Fruit fly (Drosophila melanogaster) whole organism, prepupa: ENCODE measurements around the gene Blos3.
A peak's percentile ranks its signal among the peaks of the same experiment; 100 is the strongest.

Source experiments
- Blimp-1 ChIP-seq: fragments of 200-800 bp; sonication (Bioruptor generic); optimal IDR thresholded peaks from 3 replicates; lab custom pipeline; 2017; ENCODE audit warnings: missing biosample characterization, missing genetic modification characterization, mild to moderate bottlenecking, moderate library complexity, missing genetic modification reagents
- CG10631 ChIP-seq: fragments of 200-800 bp; sonication (Bioruptor generic); optimal IDR thresholded peaks from 2 replicates; lab custom pipeline; 2016; ENCODE audit warnings: missing biosample characterization, missing genetic modification characterization
- CG10669 ChIP-seq: fragments of 200-800 bp; sonication (Bioruptor generic); optimal IDR thresholded peaks from 3 replicates; lab custom pipeline; 2018; ENCODE audit warnings: missing biosample characterization, mild to moderate bottlenecking, missing genetic modification characterization, moderate library complexity
- CG11294 ChIP-seq: fragments of 200-800 bp; sonication (Bioruptor generic); IDR thresholded peaks from 2 replicates; pipeline ENCODE4 v1.3.6; 2022; ENCODE audit warnings: missing biosample characterization, missing genetic modification characterization
- CG15336 ChIP-seq: fragments of 200-800 bp; sonication (Bioruptor generic); IDR thresholded peaks from 2 replicates; pipeline ENCODE4 v1.3.6; 2022; ENCODE audit warnings: missing biosample characterization, missing genetic modification characterization
- CG16779 ChIP-seq: fragments of 200-800 bp; sonication (Bioruptor generic); optimal IDR thresholded peaks from 3 replicates; lab custom pipeline; 2017; ENCODE audit warnings: missing biosample characterization, mild to moderate bottlenecking, missing genetic modification characterization
- CG3032 ChIP-seq: fragments of 200-800 bp; optimal IDR thresholded peaks from 2 replicates; lab custom pipeline; 2019; ENCODE audit warnings: missing biosample characterization, mild to moderate bottlenecking, missing genetic modification characterization, moderate library complexity
- CG32006 ChIP-seq: fragments of 200-800 bp; sonication (Bioruptor generic); optimal IDR thresholded peaks from 3 replicates; lab custom pipeline; 2017; ENCODE audit warnings: missing biosample characterization, mild to moderate bottlenecking, missing genetic modification characterization
- CG34406 ChIP-seq: fragments of 200-800 bp; sonication (Bioruptor generic); optimal IDR thresholded peaks from 3 replicates; lab custom pipeline; 2016; ENCODE audit warnings: missing biosample characterization, missing genetic modification characterization
- CG3919 ChIP-seq: fragments of 200-800 bp; sonication (Bioruptor generic); optimal IDR thresholded peaks from 3 replicates; lab custom pipeline; 2016; ENCODE audit warnings: missing biosample characterization, missing genetic modification characterization
- CG4318 ChIP-seq: fragments of 200-800 bp; sonication (Bioruptor generic); optimal IDR thresholded peaks from 3 replicates; lab custom pipeline; 2017; ENCODE audit warnings: missing biosample characterization, mild to moderate bottlenecking, missing genetic modification characterization
- CG6163 ChIP-seq: fragments of 200-800 bp; sonication (Bioruptor generic); IDR thresholded peaks from 3 replicates; pipeline ENCODE4 v1.3.6; 2022; ENCODE audit warnings: missing biosample characterization, missing genetic modification characterization
- CG6276 ChIP-seq: fragments of 200-800 bp; sonication (Bioruptor generic); optimal IDR thresholded peaks from 2 replicates; lab custom pipeline; 2017; ENCODE audit warnings: missing biosample characterization, mild to moderate bottlenecking, missing genetic modification characterization
- CG6792 ChIP-seq: fragments of 200-800 bp; sonication (Bioruptor generic); optimal IDR thresholded peaks from 3 replicates; lab custom pipeline; 2016; ENCODE audit warnings: missing biosample characterization, missing genetic modification characterization
- CG6808 ChIP-seq: fragments of 200-800 bp; sonication (Bioruptor generic); optimal IDR thresholded peaks from 3 replicates; lab custom pipeline; 2017; ENCODE audit warnings: missing biosample characterization, missing genetic modification characterization, mild to moderate bottlenecking, moderate library complexity, missing genetic modification reagents
- CG6854 ChIP-seq: fragments of 200-800 bp; sonication (Bioruptor generic); optimal IDR thresholded peaks from 2 replicates; lab custom pipeline; 2017; ENCODE audit warnings: missing biosample characterization, mild to moderate bottlenecking, missing genetic modification characterization
- CG8319 ChIP-seq: fragments of 200-800 bp; sonication (Bioruptor generic); optimal IDR thresholded peaks from 3 replicates; lab custom pipeline; 2016; ENCODE audit warnings: missing biosample characterization, missing genetic modification characterization
- CG8632 ChIP-seq: fragments of 200-800 bp; sonication (Bioruptor generic); optimal IDR thresholded peaks from 3 replicates; lab custom pipeline; 2016; ENCODE audit warnings: missing biosample characterization, missing genetic modification characterization
- CG9139 ChIP-seq: fragments of 200-800 bp; sonication (Bioruptor generic); optimal IDR thresholded peaks from 3 replicates; lab custom pipeline; 2017; ENCODE audit warnings: missing biosample characterization, mild to moderate bottlenecking, missing genetic modification characterization
- Eip75B ChIP-seq: fragments of 200-800 bp; sonication (Bioruptor generic); optimal IDR thresholded peaks from 3 replicates; lab custom pipeline; 2016; ENCODE audit warnings: missing biosample characterization, missing genetic modification characterization
- Eip78C ChIP-seq: fragments of 200-800 bp; sonication (Bioruptor generic); peaks from one replicate; lab custom pipeline; 2016; ENCODE audit warnings: missing biosample characterization, missing genetic modification characterization
- Eip93F ChIP-seq: fragments of 200-800 bp; sonication (Bioruptor generic); optimal IDR thresholded peaks from 2 replicates; lab custom pipeline; 2016; ENCODE audit warnings: missing biosample characterization, mild to moderate bottlenecking, missing genetic modification characterization
- Ets21C ChIP-seq: fragments of 200-800 bp; sonication (Bioruptor generic); optimal IDR thresholded peaks from 3 replicates; lab custom pipeline; 2016; ENCODE audit warnings: missing biosample characterization, missing genetic modification characterization
- Hr38 ChIP-seq: sonication (Bioruptor generic); optimal IDR thresholded peaks from 2 replicates; lab custom pipeline; 2016; ENCODE audit warnings: missing biosample characterization, missing genetic modification characterization
- Hr39 ChIP-seq: fragments of 200-800 bp; sonication (Bioruptor generic); optimal IDR thresholded peaks from 2 replicates; lab custom pipeline; 2016; ENCODE audit warnings: missing biosample characterization, missing genetic modification characterization
- Hr4 ChIP-seq: fragments of 200-800 bp; sonication (Bioruptor generic); optimal IDR thresholded peaks from 3 replicates; lab custom pipeline; 2016; ENCODE audit warnings: missing biosample characterization, missing genetic modification characterization
- Lpt ChIP-seq: fragments of 200-800 bp; sonication (Bioruptor generic); optimal IDR thresholded peaks from 3 replicates; lab custom pipeline; 2016; ENCODE audit warnings: missing biosample characterization, missing genetic modification characterization
- Sox102F ChIP-seq: fragments of 200-800 bp; sonication (Bioruptor generic); optimal IDR thresholded peaks from 2 replicates; lab custom pipeline; 2016; ENCODE audit warnings: missing biosample characterization, mild to moderate bottlenecking, missing genetic modification characterization
- Sox14 ChIP-seq: fragments of 200-800 bp; sonication (Bioruptor generic); optimal IDR thresholded peaks from 3 replicates; lab custom pipeline; 2016; ENCODE audit warnings: missing biosample characterization, missing genetic modification characterization
- acj6 ChIP-seq: fragments of 200-800 bp; sonication (Bioruptor generic); optimal IDR thresholded peaks from 3 replicates; lab custom pipeline; 2016; ENCODE audit warnings: missing biosample characterization, missing genetic modification characterization
- cyc ChIP-seq: fragments of 200-800 bp; sonication (Bioruptor generic); optimal IDR thresholded peaks from 3 replicates; lab custom pipeline; 2016; ENCODE audit warnings: missing biosample characterization, missing genetic modification characterization
- dac ChIP-seq: fragments of 200-800 bp; sonication (Bioruptor generic); optimal IDR thresholded peaks from 2 replicates; lab custom pipeline; 2017; ENCODE audit warnings: missing biosample characterization, mild to moderate bottlenecking, missing genetic modification characterization
- dsx ChIP-seq: fragments of 200-800 bp; optimal IDR thresholded peaks from 3 replicates; lab custom pipeline; 2019; ENCODE audit warnings: missing biosample characterization, mild to moderate bottlenecking, missing genetic modification characterization, moderate library complexity; ENCODE audit not compliant: poor library complexity, severe bottlenecking
- eg ChIP-seq: fragments of 200-800 bp; sonication (Bioruptor generic); IDR thresholded peaks from 3 replicates; pipeline ENCODE4 v1.3.6; 2022; ENCODE audit warnings: missing biosample characterization, missing genetic modification characterization
- esn ChIP-seq: fragments of 200-800 bp; sonication (Bioruptor generic); optimal IDR thresholded peaks from 2 replicates; lab custom pipeline; 2016; ENCODE audit warnings: missing biosample characterization, mild to moderate bottlenecking, missing genetic modification characterization, moderate library complexity
- fd85E ChIP-seq: fragments of 200-800 bp; sonication (Bioruptor generic); optimal IDR thresholded peaks from 3 replicates; lab custom pipeline; 2016; ENCODE audit warnings: missing biosample characterization, missing genetic modification characterization
- lz ChIP-seq: fragments of 200-800 bp; sonication (Bioruptor generic); optimal IDR thresholded peaks from 3 replicates; lab custom pipeline; 2016; ENCODE audit warnings: missing biosample characterization, missing genetic modification characterization
- pdm3 ChIP-seq: fragments of 200-800 bp; sonication (Bioruptor generic); optimal IDR thresholded peaks from 3 replicates; lab custom pipeline; 2016; ENCODE audit warnings: missing biosample characterization, missing genetic modification characterization
- salr ChIP-seq, 2 experiments: fragments of 200-800 bp; sonication (Bioruptor generic); optimal IDR thresholded peaks; 3 replicates each; lab custom pipeline; 2016 to 2018; ENCODE audit warnings: missing biosample characterization in 2 of 2, missing genetic modification characterization in 2 of 2, mild to moderate bottlenecking in 1 of 2
- vri ChIP-seq: fragments of 200-800 bp; sonication (Bioruptor generic); optimal IDR thresholded peaks from 3 replicates; lab custom pipeline; 2016; ENCODE audit warnings: missing biosample characterization, mild to moderate bottlenecking, missing genetic modification characterization

Gene Blos3

dm6 chr3L:18870027-18870426, at the start of gene Blos3 (continued):
- no peak for TF ChIP-seq Hr38 (GFP tag; lab: Kevin White, UChicago)
- TF ChIP-seq CG6163 (GFP tag; lab: Robert Waterston, UW) = no peak; the same call in 2 of the 3 replicates

dm6 chr3L:18820638-18821382, 49.2 kb upstream of the Blos3 start, which contains the start of the genes CG14073 and HipHop:
Gene CG14073 (minus strand): TSS chr3L:18820675.
Gene HipHop (plus strand): TSS chr3L:18821171.
- TF ChIP-seq Eip78C (GFP tag; lab: Kevin White, UChicago) (peak; percentile 1), dac (GFP tag; lab: Kevin White, UChicago) (no peak)

dm6 chr3L:18822049-18822448, 48.0 kb upstream of the Blos3 start:
- TF ChIP-seq Sox14 (GFP tag; lab: Kevin White, UChicago) = no peak
- TF ChIP-seq acj6 = no peak
- no peak for TF ChIP-seq Lpt (GFP tag; lab: Kevin White, UChicago)
- no peak for TF ChIP-seq salr (GFP tag; optimal IDR thresholded peaks at IDR 0.05; lab: Kevin White, UChicago)
- TF ChIP-seq Sox102F (GFP tag; lab: Kevin White, UChicago) = no peak
- TF ChIP-seq pdm3 (GFP tag; lab: Kevin White, UChicago) = no peak
- TF ChIP-seq Hr4 (GFP tag; lab: Kevin White, UChicago) = no peak
- TF ChIP-seq CG6163 (GFP tag; lab: Robert Waterston, UW) = no peak
- TF ChIP-seq eg (GFP tag; lab: Robert Waterston, UW) = no peak
- no peak for TF ChIP-seq CG6276 (GFP tag; lab: Kevin White, UChicago)
- no peak for TF ChIP-seq Blimp-1
- no peak for TF ChIP-seq CG32006 (GFP tag; lab: Kevin White, UChicago)
- TF ChIP-seq CG4318 = no peak
- TF ChIP-seq Hr39 (GFP tag; lab: Kevin White, UChicago) = no peak
- no peak for TF ChIP-seq CG9139 (GFP tag; lab: Kevin White, UChicago)

- TF ChIP-seq Blimp-1 (peak; percentile 92), Hr4 (GFP tag; lab: Kevin White, UChicago) (peak; percentile 86), dsx (peak; percentile 99), CG32006 (GFP tag; lab: Kevin White, UChicago) (peak; percentile 92), Ets21C (peak; percentile 14), CG6808 (GFP tag; lab: Kevin White, UChicago) (peak; percentile 99), Eip78C (GFP tag; lab: Kevin White, UChicago) (peak; percentile 98), vri (GFP tag; lab: Kevin White, UChicago) (peak; percentile 99), CG6854 (GFP tag; lab: Kevin White, UChicago) (peak; percentile 100), CG11294 (GFP tag; lab: Robert Waterston, UW) (peak; percentile 88; the same call in 1 of the 2 replicates), CG3032 (tag; lab: Kevin White, UChicago) (peak; percentile 99), eg (GFP tag; lab: Robert Waterston, UW) (peak; percentile 100), CG4318 (no peak), Eip75B (GFP tag; lab: Kevin White, UChicago) (peak; percentile 97), CG10631 (GFP tag; lab: Kevin White, UChicago) (peak; percentile 74), esn (GFP tag; lab: Kevin White, UChicago) (peak; percentile 84), CG6792 (GFP tag; lab: Kevin White, UChicago) (peak; percentile 94), pdm3 (GFP tag; lab: Kevin White, UChicago) (peak; percentile 96), fd85E (GFP tag; lab: Kevin White, UChicago) (peak; percentile 95), CG34406 (peak; percentile 98), CG15336 (GFP tag; lab: Robert Waterston, UW) (peak; percentile 99), cyc (GFP tag; lab: Kevin White, UChicago) (peak; percentile 67), Hr38 (GFP tag; lab: Kevin White, UChicago) (peak; percentile 80), salr (GFP tag; optimal IDR thresholded peaks at IDR 0.05; lab: Kevin White, UChicago) (peak; percentile 98 to 99), CG3919 (GFP tag; lab: Kevin White, UChicago) (peak; percentile 97), CG16779 (tag; lab: Kevin White, UChicago) (peak; percentile 100), CG10669 (GFP tag; lab: Kevin White, UChicago) (peak; percentile 99), CG8632 (peak; percentile 98), lz (GFP tag; lab: Kevin White, UChicago) (peak; percentile 68), CG8319 (peak; percentile 97), CG6163 (GFP tag; lab: Robert Waterston, UW) (peak; percentile 100), acj6 (peak; percentile 77), Hr39 (GFP tag; lab: Kevin White, UChicago) (peak; percentile 30), dac (GFP tag; lab: Kevin White, UChicago) (peak; percentile 95), Eip93F (GFP tag; lab: Kevin White, UChicago) (peak; percentile 92)
These were observed 47.4 kb upstream of the Blos3 start, which contains the start of gene Cat for dm6 chr3L:18822450-18823220. Gene Cat (plus strand): TSS chr3L:18822604.
